Worm (Caenorhabditis elegans) whole organism, L1 larva: ENCODE results near the gene srw-56.
"Not testable (repeated sequence)": the region's sequence is repeated elsewhere in the genome, so short reads cannot be mapped to it uniquely, and the experiment has no call there.

Source experiments
- C34B4.2 ChIP-seq: sonication (generic microtip); optimal IDR thresholded peaks from 2 replicates; lab custom pipeline; 2017; ENCODE audit warnings: mild to moderate bottlenecking, missing genetic modification characterization, missing compliant biosample characterization
- alr-1 ChIP-seq: fragments of 200-800 bp; sonication (Bioruptor generic); optimal IDR thresholded peaks from 2 replicates; lab custom pipeline; 2018; ENCODE audit warnings: borderline replicate concordance, mild to moderate bottlenecking, missing genetic modification characterization, missing compliant biosample characterization
- blmp-1 ChIP-seq: fragments of 150-350 bp; optimal IDR thresholded peaks from 2 replicates; lab custom pipeline; 2014; ENCODE audit warnings: missing biosample characterization, missing genetic modification characterization
- ceh-63 ChIP-seq: fragments of 200-800 bp; sonication (Bioruptor generic); optimal IDR thresholded peaks from 2 replicates; lab custom pipeline; 2018; ENCODE audit warnings: mild to moderate bottlenecking, missing genetic modification characterization, missing compliant biosample characterization
- ceh-82 ChIP-seq, 3 experiments: fragments of 150-350 bp in 1 of 3; sonication (generic microtip) in 2 of 3; optimal IDR thresholded peaks; 2 replicates each; lab custom pipeline; 2014 to 2017; ENCODE audit warnings: missing biosample characterization in 3 of 3, missing genetic modification characterization in 3 of 3
- ces-1 ChIP-seq: fragments of 150-350 bp; optimal IDR thresholded peaks from 2 replicates; lab custom pipeline; 2014; ENCODE audit warnings: missing biosample characterization, missing genetic modification reagents, missing genetic modification characterization
- dpl-1 ChIP-seq, 3 experiments: fragments of 150-350 bp in 2 of 3; sonication (generic microtip) in 1 of 3; optimal IDR thresholded peaks; 2 replicates each; lab custom pipeline; 2014 to 2017; ENCODE audit warnings: missing biosample characterization in 3 of 3, missing genetic modification characterization in 3 of 3, missing genetic modification reagents in 3 of 3
- dsc-1 ChIP-seq: sonication (generic microtip); optimal IDR thresholded peaks from 2 replicates; lab custom pipeline; 2016; ENCODE audit warnings: mild to moderate bottlenecking, missing genetic modification characterization, missing compliant biosample characterization
- efl-3 ChIP-seq: fragments of 200-800 bp; sonication (Bioruptor generic); optimal IDR thresholded peaks from 2 replicates; lab custom pipeline; 2018; ENCODE audit warnings: mild to moderate bottlenecking, missing genetic modification characterization, missing compliant biosample characterization
- fkh-10 ChIP-seq: sonication (generic microtip); optimal IDR thresholded peaks from 2 replicates; lab custom pipeline; 2017; ENCODE audit warnings: missing biosample characterization, missing genetic modification reagents, missing genetic modification characterization
- fkh-8 ChIP-seq: sonication (generic microtip); optimal IDR thresholded peaks from 2 replicates; lab custom pipeline; 2016; ENCODE audit warnings: mild to moderate bottlenecking, missing genetic modification characterization, missing compliant biosample characterization
- fos-1 ChIP-seq: fragments of 150-350 bp; optimal IDR thresholded peaks from 2 replicates; lab custom pipeline; 2014; ENCODE audit warnings: missing biosample characterization, missing genetic modification characterization
- hpl-2 ChIP-seq: fragments of 150-350 bp; optimal IDR thresholded peaks from 2 replicates; lab custom pipeline; 2014; ENCODE audit warnings: missing biosample characterization, missing genetic modification reagents, missing genetic modification characterization
- irx-1 ChIP-seq: sonication (generic microtip); optimal IDR thresholded peaks from 2 replicates; lab custom pipeline; 2016; ENCODE audit warnings: missing genetic modification characterization, missing compliant biosample characterization
- lin-13 ChIP-seq: fragments of 150-350 bp; optimal IDR thresholded peaks from 2 replicates; lab custom pipeline; 2014; ENCODE audit warnings: missing biosample characterization, missing genetic modification reagents, missing genetic modification characterization
- lin-14 ChIP-seq: fragments of 200-800 bp; sonication (Bioruptor generic); optimal IDR thresholded peaks from 2 replicates; lab custom pipeline; 2018; ENCODE audit warnings: mild to moderate bottlenecking, missing genetic modification characterization, moderate library complexity, missing compliant biosample characterization
- mab-9 ChIP-seq: fragments of 200-800 bp; sonication (Bioruptor generic); IDR thresholded peaks from 2 replicates; pipeline ENCODE4 v1.3.6; 2022; ENCODE audit warnings: missing genetic modification reagents, missing genetic modification characterization, missing compliant biosample characterization
- nhr-19 ChIP-seq: fragments of 200-800 bp; sonication (Bioruptor generic); conservative IDR thresholded peaks from 2 replicates; pipeline ENCODE4 v1.3.6; 2022; ENCODE audit warnings: missing genetic modification characterization, missing compliant biosample characterization
- nhr-28 ChIP-seq: fragments of 150-350 bp; optimal IDR thresholded peaks from 2 replicates; lab custom pipeline; 2014; ENCODE audit warnings: missing biosample characterization, missing genetic modification characterization
- nhr-71 ChIP-seq: sonication (generic microtip); optimal IDR thresholded peaks from 2 replicates; lab custom pipeline; 2016; ENCODE audit warnings: mild to moderate bottlenecking, missing genetic modification characterization, moderate library complexity, missing compliant biosample characterization
- nhr-77 ChIP-seq: fragments of 150-350 bp; optimal IDR thresholded peaks from 2 replicates; lab custom pipeline; 2014; ENCODE audit warnings: missing biosample characterization, missing genetic modification characterization
- nhr-85 ChIP-seq: sonication (generic microtip); peaks from one replicate; lab custom pipeline; 2016; ENCODE audit warnings: missing genetic modification characterization, inconsistent platforms, missing compliant biosample characterization
- pax-3 ChIP-seq: fragments of 200-800 bp; sonication (Bioruptor generic); optimal IDR thresholded peaks from 2 replicates; lab custom pipeline; 2018; ENCODE audit warnings: mild to moderate bottlenecking, missing genetic modification characterization, moderate library complexity, missing compliant biosample characterization
- pqm-1 ChIP-seq: sonication (generic microtip); optimal IDR thresholded peaks from 3 replicates; lab custom pipeline; 2017; ENCODE audit warnings: missing biosample characterization, missing genetic modification characterization
- rnt-1 ChIP-seq: sonication (generic microtip); optimal IDR thresholded peaks from 2 replicates; lab custom pipeline; 2016; ENCODE audit warnings: mild to moderate bottlenecking, missing genetic modification characterization, moderate library complexity, missing compliant biosample characterization
- snu-23 ChIP-seq: sonication (generic microtip); optimal IDR thresholded peaks from 2 replicates; lab custom pipeline; 2016; ENCODE audit warnings: missing genetic modification characterization, missing compliant biosample characterization
- sox-4 ChIP-seq: sonication (generic microtip); optimal IDR thresholded peaks from 2 replicates; lab custom pipeline; 2016; ENCODE audit warnings: missing genetic modification characterization, missing compliant biosample characterization
- sup-37 ChIP-seq: fragments of 200-800 bp; sonication (Bioruptor generic); optimal IDR thresholded peaks from 2 replicates; lab custom pipeline; 2018; ENCODE audit warnings: mild to moderate bottlenecking, missing genetic modification characterization, missing compliant biosample characterization
- swsn-7 ChIP-seq: sonication (generic microtip); optimal IDR thresholded peaks from 2 replicates; lab custom pipeline; 2016; ENCODE audit warnings: missing genetic modification characterization, missing compliant biosample characterization
- tbx-2 ChIP-seq: sonication (generic microtip); optimal IDR thresholded peaks from 2 replicates; lab custom pipeline; 2016; ENCODE audit warnings: missing genetic modification characterization, missing compliant biosample characterization
- unc-30 ChIP-seq: sonication (generic microtip); optimal IDR thresholded peaks from 2 replicates; lab custom pipeline; 2017; ENCODE audit warnings: missing biosample characterization, missing genetic modification characterization
- unc-86 ChIP-seq: sonication (generic microtip); optimal IDR thresholded peaks from 2 replicates; lab custom pipeline; 2016; ENCODE audit warnings: missing genetic modification characterization, missing compliant biosample characterization
- unc-98 ChIP-seq: fragments of 200-800 bp; sonication (Bioruptor generic); IDR thresholded peaks from 2 replicates; pipeline ENCODE4 v1.3.6; 2022; ENCODE audit warnings: missing genetic modification characterization, missing compliant biosample characterization
- vab-15 ChIP-seq: sonication (generic microtip); optimal IDR thresholded peaks from 2 replicates; lab custom pipeline; 2017; ENCODE audit warnings: missing genotype, mild to moderate bottlenecking, missing genetic modification characterization, missing compliant biosample characterization

The srw-56 gene

DNA sequence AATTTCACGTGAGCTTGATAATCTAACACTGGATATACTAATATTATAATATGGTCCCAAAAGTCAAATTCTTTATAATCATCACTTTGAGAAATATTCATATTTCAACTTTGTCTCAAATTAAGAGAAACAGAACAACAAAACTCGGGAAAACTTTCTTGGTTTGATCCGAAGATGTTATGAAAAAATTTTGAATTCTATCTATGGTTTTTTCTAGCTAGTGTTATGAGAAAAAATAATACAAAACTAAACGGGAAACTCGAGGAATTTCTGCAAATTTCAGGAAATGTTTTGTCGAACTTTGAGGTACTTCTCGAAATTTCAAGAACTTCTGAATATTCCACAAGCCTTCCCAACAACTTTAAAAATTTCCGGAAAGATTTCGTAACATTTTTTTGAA lies 1.8 kb downstream of the srw-56 start, which contains the start of gene srw-59:
TSS of gene srw-59 (minus strand) at position 101 of the 400 bp plus-strand sequence.
- TF ChIP-seq lin-13 (GFP tag; lab: Kevin White, UChicago) (no peak), swsn-7 (tag; lab: Kevin White, UChicago) (no peak), dpl-1 (GFP tag; optimal IDR thresholded peaks at IDR 0.05; lab: Kevin White, UChicago) (no peak), snu-23 (GFP tag; lab: Kevin White, UChicago) (no peak), rnt-1 (tag; lab: Kevin White, UChicago) (no peak)

DNA sequence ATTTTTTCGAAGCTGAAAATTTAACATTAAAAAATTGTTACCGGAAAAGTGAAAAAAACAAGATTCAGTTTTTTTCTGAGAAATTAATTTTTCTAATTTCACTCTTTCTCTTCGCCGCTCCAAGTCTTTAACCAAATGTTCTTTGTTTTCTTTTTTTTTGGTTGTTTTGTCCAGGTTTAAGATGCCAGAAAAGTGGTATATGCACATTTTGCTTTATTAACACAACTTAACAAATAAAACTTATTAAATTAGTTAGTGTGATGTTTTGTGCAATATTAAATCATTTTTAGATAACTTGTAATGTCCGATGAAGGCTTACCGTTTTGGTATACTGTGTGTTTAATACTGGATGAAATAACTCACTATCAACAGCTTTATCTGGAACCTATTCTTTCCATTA lies 9.5 kb downstream of the srw-56 start, which contains the start of gene srw-53:
TSS of gene srw-53 (plus strand) at position 301 of the 400 bp plus-strand sequence.
- no peak for TF ChIP-seq snu-23 (GFP tag; lab: Kevin White, UChicago)
- TF ChIP-seq pqm-1 (tag; lab: Kevin White, UChicago), result no peak
- no peak for TF ChIP-seq hpl-2 (GFP tag; lab: Kevin White, UChicago)
- no peak for TF ChIP-seq ceh-82 (tag; optimal IDR thresholded peaks at IDR 0.05; lab: Kevin White, UChicago)
- TF ChIP-seq lin-13 (GFP tag; lab: Kevin White, UChicago), result no peak

DNA sequence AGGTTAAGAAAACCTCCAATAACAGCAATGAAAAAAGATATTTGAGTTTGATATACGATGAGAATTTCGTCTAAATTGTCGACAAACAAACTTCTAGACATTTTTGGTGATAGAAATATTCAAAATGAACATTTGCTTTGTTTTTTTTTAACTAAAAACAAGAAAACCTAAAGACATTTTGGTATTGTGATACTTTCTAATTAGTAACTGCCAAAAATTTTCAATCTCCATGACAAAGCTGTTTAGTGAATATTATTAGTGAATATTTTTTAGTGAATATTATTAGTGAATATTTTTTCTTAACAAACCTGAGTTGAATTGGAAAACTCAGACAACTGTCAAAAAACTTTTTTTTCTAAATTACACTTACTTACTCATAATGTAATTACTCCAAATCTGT lies 12.4 kb downstream of the srw-56 start, which contains the start of gene srw-55:
TSS of gene srw-55 (minus strand) at position 101 of the 400 bp plus-strand sequence.
- TF ChIP-seq unc-30 (tag; lab: Kevin White, UChicago) (no peak), swsn-7 (tag; lab: Kevin White, UChicago) (no peak), efl-3 (no peak), fkh-8 (tag; lab: Kevin White, UChicago) (no peak), ceh-63 (GFP tag; lab: Kevin White, UChicago) (no peak), pax-3 (no peak), nhr-77 (tag; lab: Kevin White, UChicago) (no peak), mab-9 (GFP tag; lab: Robert Waterston, UW) (no peak), nhr-85 (tag; lab: Kevin White, UChicago) (no peak), blmp-1 (tag; lab: Kevin White, UChicago) (no peak), C34B4.2 (tag; lab: Kevin White, UChicago) (no peak)
- TF ChIP-seq, all 84 proteins: peak for 0

DNA sequence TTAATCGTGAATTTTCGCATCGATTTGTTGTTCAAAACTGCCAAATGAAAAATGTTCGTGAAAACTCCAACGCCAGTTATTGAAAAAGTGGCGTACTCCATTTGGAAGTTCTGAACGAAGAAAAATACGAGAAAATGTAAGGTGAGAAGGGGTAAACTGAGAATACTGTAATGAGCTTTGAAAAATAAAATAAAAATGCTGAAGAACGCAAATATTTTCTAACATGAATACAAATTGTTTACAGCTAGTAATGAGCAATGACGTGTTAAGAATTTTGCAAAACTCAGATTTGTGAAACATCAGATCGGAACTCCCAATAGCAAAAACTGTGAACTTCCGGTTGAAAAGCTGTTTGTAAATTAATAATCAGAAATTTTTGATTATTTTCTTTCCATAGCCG lies 20.3 kb downstream of the srw-56 start, which contains the start of gene srw-26:
TSS of gene srw-26 (minus strand) at position 101 of the 400 bp plus-strand sequence.
- TF ChIP-seq lin-14 (GFP tag; lab: Kevin White, UChicago) (no peak), nhr-71 (no peak), ceh-82 (tag; optimal IDR thresholded peaks at IDR 0.05; lab: Kevin White, UChicago) (no peak), alr-1 (tag; lab: Kevin White, UChicago) (no peak), vab-15 (tag; lab: Kevin White, UChicago) (no peak), dsc-1 (tag; lab: Kevin White, UChicago) (no peak), fkh-10 (no peak), sox-4 (no peak), tbx-2 (tag; lab: Kevin White, UChicago) (no peak), ces-1 (GFP tag; lab: Kevin White, UChicago) (no peak), irx-1 (tag; lab: Kevin White, UChicago) (no peak), nhr-28 (tag; lab: Kevin White, UChicago) (no peak), fkh-8 (tag; lab: Kevin White, UChicago) (no peak), fos-1 (tag; lab: Kevin White, UChicago) (no peak), unc-98 (no peak), unc-86 (tag; lab: Kevin White, UChicago) (no peak)

DNA sequence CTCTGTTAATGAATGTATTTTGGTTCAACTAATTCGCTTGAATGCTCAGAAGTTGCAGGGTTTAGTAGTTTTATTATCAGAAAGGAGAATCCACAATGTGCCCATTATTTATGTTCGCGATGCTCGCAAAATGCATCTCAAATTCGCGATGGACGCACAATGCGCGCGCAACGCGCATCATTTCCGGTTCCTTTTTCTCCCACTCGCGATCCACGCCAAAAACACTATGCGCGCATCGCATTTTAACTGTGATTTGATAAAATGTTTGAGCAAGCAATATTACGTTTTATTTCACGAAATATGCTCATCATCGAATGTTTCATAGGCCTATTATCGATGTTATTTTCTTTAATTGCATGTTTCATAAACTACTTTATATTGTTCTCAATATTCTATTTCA lies 22.8 kb downstream of the srw-56 start, which contains the start of gene srbc-77:
TSS of gene srbc-77 (plus strand) at position 301 of the 400 bp plus-strand sequence.
- not testable (repeated sequence) for TF ChIP-seq unc-98; nhr-19 (GFP tag; lab: Robert Waterston, UW); sup-37 (GFP tag; lab: Kevin White, UChicago)
- TF ChIP-seq, all 84 proteins: peak for 0; not testable (repeated sequence) for 84
